Worm (Caenorhabditis elegans): ENCODE results near the gene pbo-6.

Gene pbo-6

DNA sequence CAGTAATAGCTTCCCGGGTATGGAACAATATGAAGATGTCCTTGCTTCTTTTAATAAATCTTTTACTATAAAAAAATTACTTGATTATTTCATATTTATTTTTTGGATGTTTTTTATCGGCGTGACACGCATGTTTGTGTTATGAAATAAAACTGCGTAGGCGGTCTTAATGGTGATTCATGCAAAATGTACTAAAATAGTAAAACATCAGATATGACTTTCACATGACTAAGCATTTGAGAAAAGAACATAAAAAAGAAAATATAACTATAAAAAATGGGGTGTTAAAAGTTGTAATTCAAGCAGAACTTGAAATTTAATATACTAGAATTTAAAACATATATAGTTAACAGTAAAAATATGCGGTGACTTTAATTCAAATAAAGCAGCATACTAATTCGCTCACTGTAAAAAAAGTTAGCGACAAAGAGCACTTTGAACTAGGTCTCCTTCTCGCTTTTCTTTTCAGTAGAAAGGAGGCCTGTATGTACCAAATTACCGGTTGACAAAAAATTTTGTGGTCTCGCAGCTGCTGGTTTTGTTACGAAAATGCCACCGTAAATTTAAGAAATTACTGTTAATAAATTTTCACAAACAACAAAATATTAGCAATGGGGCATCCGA lies 53.2 kb downstream of the pbo-6 start:
- TF ChIP-seq lin-39 (tag; optimal IDR thresholded peaks at IDR 0.05) (no peak), mab-5 (tag; optimal IDR thresholded peaks at IDR 0.05) (no peak), ztf-4 (tag; optimal IDR thresholded peaks at IDR 0.05) (peak; percentile 65), C34F6.9 (tag; optimal IDR thresholded peaks at IDR 0.05) (peak; percentile 18)
